Worm (Caenorhabditis elegans): ENCODE measurements around the gene R10D12.8.

R10D12.8 gene

ce11 chrV:13953191-13953590 lies at the start of gene R10D12.8:
Gene R10D12.8, minus strand, starts transcription at chrV:13953291.
- no peak for TF ChIP-seq cnd-1 (tag; optimal IDR thresholded peaks at IDR 0.05)
- peak; percentile 78 for TF ChIP-seq elt-1 (tag; optimal IDR thresholded peaks at IDR 0.05; ENCODE audit: borderline replicate concordance, insufficient read depth)

ce11 chrV:14002402-14002801 lies 49.3 kb upstream of the R10D12.8 start:
- TF ChIP-seq nhr-28 (tag; optimal IDR thresholded peaks at IDR 0.05) (no peak), bed-3 (GFP tag; optimal IDR thresholded peaks at IDR 0.05) (no peak), pha-4 (tag; optimal IDR thresholded peaks at IDR 0.05) (peak; percentile 21), zip-8 (tag; optimal IDR thresholded peaks at IDR 0.05) (no peak), unc-62 (GFP tag; optimal IDR thresholded peaks at IDR 0.05) (no peak), unc-120 (tag; optimal IDR thresholded peaks at IDR 0.05; ENCODE audit: poor library complexity, severe bottlenecking) (no peak), M03D4.4 (tag; optimal IDR thresholded peaks at IDR 0.05) (no peak), ztf-11 (tag; optimal IDR thresholded peaks at IDR 0.05) (no peak), mep-1 (tag; optimal IDR thresholded peaks at IDR 0.05) (no peak), sem-2 (GFP tag; optimal IDR thresholded peaks at IDR 0.05) (no peak), ham-2 (GFP tag; optimal IDR thresholded peaks at IDR 0.05) (peak; percentile 44), lsy-2 (tag; optimal IDR thresholded peaks at IDR 0.05) (no peak), hlh-1 (tag; optimal IDR thresholded peaks at IDR 0.05) (no peak), drap-1 (GFP tag; optimal IDR thresholded peaks at IDR 0.05) (no peak), lin-13 (tag; optimal IDR thresholded peaks at IDR 0.05) (no peak), nhr-76 (tag; optimal IDR thresholded peaks at IDR 0.05) (no peak), nhr-237 (tag; optimal IDR thresholded peaks at IDR 0.05) (no peak)

- TF ChIP-seq mep-1 (tag; optimal IDR thresholded peaks at IDR 0.05), result no peak
- no peak for TF ChIP-seq nhr-237 (tag; optimal IDR thresholded peaks at IDR 0.05)
- TF ChIP-seq mls-2 (tag; optimal IDR thresholded peaks at IDR 0.05), result no peak
- TF ChIP-seq ceh-39 (tag; optimal IDR thresholded peaks at IDR 0.05), result no peak
- TF ChIP-seq flh-1 (GFP tag; optimal IDR thresholded peaks at IDR 0.05), result no peak
- TF ChIP-seq sem-2 (GFP tag; optimal IDR thresholded peaks at IDR 0.05), result no peak
- TF ChIP-seq lin-13 (tag; optimal IDR thresholded peaks at IDR 0.05), result no peak
- no peak for TF ChIP-seq sptf-1 (tag; optimal IDR thresholded peaks at IDR 0.05)
- no peak for TF ChIP-seq ces-1 (GFP tag; optimal IDR thresholded peaks at IDR 0.05)
- TF ChIP-seq nhr-76 (tag; optimal IDR thresholded peaks at IDR 0.05), result no peak
- TF ChIP-seq hlh-1 (tag; optimal IDR thresholded peaks at IDR 0.05), result no peak
- no peak for TF ChIP-seq ham-2 (GFP tag; optimal IDR thresholded peaks at IDR 0.05)
- no peak for TF ChIP-seq unc-120 (tag; optimal IDR thresholded peaks at IDR 0.05; ENCODE audit: poor library complexity, severe bottlenecking)
Observed at ce11 chrV:14001929-14002328, 48.8 kb upstream of the R10D12.8 start.

ce11 chrV:13993478-13993877 lies 40.4 kb upstream of the R10D12.8 start:
- no peak for TF ChIP-seq nhr-76 (tag; optimal IDR thresholded peaks at IDR 0.05)
- TF ChIP-seq ceh-39 (tag; optimal IDR thresholded peaks at IDR 0.05), result no peak
- no peak for TF ChIP-seq ham-2 (GFP tag; optimal IDR thresholded peaks at IDR 0.05)

- TF ChIP-seq mls-2 (tag; optimal IDR thresholded peaks at IDR 0.05) (no peak), ceh-83 (GFP tag; optimal IDR thresholded peaks at IDR 0.05) (no peak), nhr-76 (tag; optimal IDR thresholded peaks at IDR 0.05) (no peak), nhr-12 (tag; optimal IDR thresholded peaks at IDR 0.05) (no peak), unc-120 (tag; optimal IDR thresholded peaks at IDR 0.05; ENCODE audit: poor library complexity, severe bottlenecking) (no peak), elt-1 (tag; optimal IDR thresholded peaks at IDR 0.05; ENCODE audit: borderline replicate concordance, insufficient read depth) (no peak), ham-2 (GFP tag; optimal IDR thresholded peaks at IDR 0.05) (no peak), ceh-39 (tag; optimal IDR thresholded peaks at IDR 0.05) (no peak), tbx-8 (GFP tag; optimal IDR thresholded peaks at IDR 0.05) (no peak), sem-2 (GFP tag; optimal IDR thresholded peaks at IDR 0.05) (no peak), flh-1 (GFP tag; optimal IDR thresholded peaks at IDR 0.05) (no peak), lin-13 (tag; optimal IDR thresholded peaks at IDR 0.05) (no peak), snpc-4 (tag; optimal IDR thresholded peaks at IDR 0.05) (no peak), nhr-2 (tag; optimal IDR thresholded peaks at IDR 0.05) (no peak), hlh-1 (tag; optimal IDR thresholded peaks at IDR 0.05) (no peak), mep-1 (tag; optimal IDR thresholded peaks at IDR 0.05) (no peak), pha-4 (tag; optimal IDR thresholded peaks at IDR 0.05) (no peak), unc-39 (tag; optimal IDR thresholded peaks at IDR 0.05) (no peak)
Observed at ce11 chrV:13992485-13992884, 39.4 kb upstream of the R10D12.8 start, which contains the start of gene droe-4. Gene droe-4, plus strand, starts transcription at chrV:13992656.

Data from whole organism, mixed stage, embryonic.